Fruit fly (Drosophila melanogaster) whole organism, adult: ENCODE data around the gene Ccdc39.
A peak's percentile ranks its signal among the peaks of the same experiment; 100 is the strongest.

Experiments
- CG11617 ChIP-seq: fragments of 200-800 bp; sonication (Bioruptor generic); optimal IDR thresholded peaks from 2 replicates; lab custom pipeline; 2017; ENCODE audit warnings: mild to moderate bottlenecking, missing biosample characterization, missing genetic modification reagents, missing genetic modification characterization
- CG12768 ChIP-seq: fragments of 200-800 bp; sonication (Bioruptor generic); optimal IDR thresholded peaks from 2 replicates; lab custom pipeline; 2017; ENCODE audit warnings: missing biosample characterization, missing genetic modification characterization, mild to moderate bottlenecking, moderate library complexity, missing genetic modification reagents
- CG14711 ChIP-seq: fragments of 200-800 bp; sonication (Bioruptor generic); optimal IDR thresholded peaks from 2 replicates; lab custom pipeline; 2018; ENCODE audit warnings: missing biosample characterization, mild to moderate bottlenecking, missing genetic modification characterization, moderate library complexity
- CG1620 ChIP-seq: fragments of 200-800 bp; sonication (Bioruptor generic); optimal IDR thresholded peaks from 2 replicates; lab custom pipeline; 2016; ENCODE audit warnings: missing biosample characterization, missing genetic modification characterization
- CG33017 ChIP-seq: fragments of 200-800 bp; sonication (Bioruptor generic); optimal IDR thresholded peaks from 2 replicates; lab custom pipeline; 2018; ENCODE audit warnings: missing biosample characterization, mild to moderate bottlenecking, missing genetic modification characterization, moderate library complexity
- CG5204 ChIP-seq: fragments of 200-800 bp; sonication (Bioruptor generic); optimal IDR thresholded peaks from 2 replicates; lab custom pipeline; 2016; ENCODE audit warnings: missing biosample characterization, missing genetic modification characterization
- CG7045 ChIP-seq: fragments of 200-800 bp; sonication (Bioruptor generic); optimal IDR thresholded peaks from 2 replicates; lab custom pipeline; 2017; ENCODE audit warnings: missing biosample characterization, mild to moderate bottlenecking, missing genetic modification characterization
- CG7101 ChIP-seq: fragments of 200-800 bp; sonication (Bioruptor generic); optimal IDR thresholded peaks from 2 replicates; lab custom pipeline; 2018; ENCODE audit warnings: missing biosample characterization, mild to moderate bottlenecking, missing genetic modification characterization, moderate library complexity
- Clk ChIP-seq: fragments of 200-800 bp; sonication (Bioruptor generic); optimal IDR thresholded peaks from 2 replicates; lab custom pipeline; 2017; ENCODE audit warnings: missing biosample characterization, missing genetic modification characterization
- Crg-1 ChIP-seq: fragments of 200-800 bp; sonication (Bioruptor generic); optimal IDR thresholded peaks from 2 replicates; lab custom pipeline; 2016; ENCODE audit warnings: missing biosample characterization, missing genetic modification characterization
- Hr96 ChIP-seq: fragments of 200-800 bp; sonication (Bioruptor generic); optimal IDR thresholded peaks from 2 replicates; lab custom pipeline; 2016; ENCODE audit warnings: missing biosample characterization, missing genetic modification characterization
- Mnt ChIP-seq: fragments of 200-800 bp; sonication (Bioruptor generic); optimal IDR thresholded peaks from 2 replicates; lab custom pipeline; 2016; ENCODE audit warnings: missing biosample characterization, mild to moderate bottlenecking, missing genetic modification characterization
- bab1 ChIP-seq: fragments of 200-800 bp; sonication (Bioruptor generic); optimal IDR thresholded peaks from 3 replicates; lab custom pipeline; 2019; ENCODE audit warnings: missing biosample characterization, mild to moderate bottlenecking, missing genetic modification characterization, moderate library complexity
- cic ChIP-seq: fragments of 200-800 bp; sonication (Bioruptor generic); optimal IDR thresholded peaks from 2 replicates; lab custom pipeline; 2017; ENCODE audit warnings: missing biosample characterization, mild to moderate bottlenecking, missing genetic modification characterization, moderate library complexity
- cnc ChIP-seq, 2 experiments: fragments of >200 bp; optimal IDR thresholded peaks; 2 replicates each; lab custom pipeline; 2017
- kay ChIP-seq: fragments of 200-800 bp; sonication (Bioruptor generic); peaks from one replicate; lab custom pipeline; 2016; ENCODE audit warnings: missing biosample characterization, missing genetic modification characterization, borderline replicate concordance
- ovo ChIP-seq: fragments of 200-800 bp; sonication (Bioruptor generic); optimal IDR thresholded peaks from 2 replicates; lab custom pipeline; 2016; ENCODE audit warnings: missing biosample characterization, missing genetic modification characterization
- pad ChIP-seq: fragments of 200-800 bp; sonication (Bioruptor generic); optimal IDR thresholded peaks from 3 replicates; lab custom pipeline; 2017; ENCODE audit warnings: missing biosample characterization, missing genetic modification characterization, mild to moderate bottlenecking, moderate library complexity, missing genetic modification reagents
- tj ChIP-seq: fragments of 200-800 bp; sonication (Bioruptor generic); optimal IDR thresholded peaks from 3 replicates; lab custom pipeline; 2017; ENCODE audit warnings: missing biosample characterization, mild to moderate bottlenecking, missing genetic modification characterization, moderate library complexity
- toe ChIP-seq: fragments of 200-800 bp; sonication (Bioruptor generic); optimal IDR thresholded peaks from 2 replicates; lab custom pipeline; 2016; ENCODE audit warnings: missing biosample characterization, missing genetic modification characterization

Ccdc39 gene

DNA sequence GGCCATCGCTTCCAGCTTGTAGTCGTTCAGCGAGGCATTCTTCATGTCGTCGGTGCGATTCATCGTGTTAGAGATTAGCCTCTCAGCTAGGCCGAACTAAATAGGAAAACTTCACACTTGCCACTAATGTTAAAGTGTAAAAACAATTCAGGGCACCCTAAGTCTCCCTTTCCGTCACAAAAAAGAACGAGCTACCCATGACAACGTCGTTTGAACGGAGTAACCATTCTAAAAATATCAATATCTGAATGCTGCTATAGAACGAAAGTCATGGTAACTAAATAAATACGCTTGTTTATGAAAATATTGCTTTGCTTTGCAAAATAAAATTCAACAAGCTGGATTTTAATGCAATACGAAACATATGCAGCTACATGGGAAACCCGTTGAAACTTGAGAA is at the start of gene Ccdc39:
TSS of gene Ccdc39 (minus strand) at position 101 of the 400 bp plus-strand sequence.
- TF ChIP-seq Clk, result no peak
- no peak for TF ChIP-seq cic
- no peak for TF ChIP-seq ovo (GFP tag; lab: Kevin White, UChicago)

DNA sequence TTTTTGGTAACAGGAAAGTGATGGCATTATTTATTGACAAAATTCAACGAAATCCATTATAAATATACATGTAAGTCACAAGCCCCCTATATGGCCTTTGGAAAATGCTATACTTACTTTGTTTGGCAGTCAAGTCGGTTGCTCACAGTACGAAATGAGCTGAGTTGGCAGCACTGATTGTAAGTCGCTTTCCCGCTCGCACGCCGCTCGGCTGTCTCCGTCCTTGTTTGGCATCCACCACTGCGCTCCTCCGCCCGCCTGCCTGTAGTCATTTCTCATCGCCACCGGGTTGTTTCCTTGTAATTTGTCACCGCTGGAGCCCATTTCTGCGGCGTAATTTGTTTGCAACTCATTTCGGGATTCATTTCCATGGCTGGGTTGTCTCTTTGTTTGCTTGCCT is 49.1 kb upstream of the Ccdc39 start:
- TF ChIP-seq Clk (no peak), tj (GFP tag; lab: Kevin White, UChicago) (no peak), cnc (optimal IDR thresholded peaks at IDR 0.05; lab: Kevin White, UChicago) (no peak), Mnt (GFP tag; lab: Kevin White, UChicago) (no peak), CG11617 (no peak), CG7101 (no peak), Crg-1 (GFP tag; lab: Kevin White, UChicago) (no peak), ovo (GFP tag; lab: Kevin White, UChicago) (no peak), CG1620 (GFP tag; lab: Kevin White, UChicago) (no peak), Hr96 (GFP tag; lab: Kevin White, UChicago) (no peak), cic (no peak), CG7045 (GFP tag; lab: Kevin White, UChicago) (no peak), bab1 (GFP tag; lab: Kevin White, UChicago) (no peak), toe (GFP tag; lab: Kevin White, UChicago) (no peak), CG5204 (GFP tag; lab: Kevin White, UChicago) (no peak), CG33017 (tag; lab: Kevin White, UChicago) (no peak), pad (GFP tag; lab: Kevin White, UChicago) (no peak), CG14711 (tag; lab: Kevin White, UChicago) (no peak)

DNA sequence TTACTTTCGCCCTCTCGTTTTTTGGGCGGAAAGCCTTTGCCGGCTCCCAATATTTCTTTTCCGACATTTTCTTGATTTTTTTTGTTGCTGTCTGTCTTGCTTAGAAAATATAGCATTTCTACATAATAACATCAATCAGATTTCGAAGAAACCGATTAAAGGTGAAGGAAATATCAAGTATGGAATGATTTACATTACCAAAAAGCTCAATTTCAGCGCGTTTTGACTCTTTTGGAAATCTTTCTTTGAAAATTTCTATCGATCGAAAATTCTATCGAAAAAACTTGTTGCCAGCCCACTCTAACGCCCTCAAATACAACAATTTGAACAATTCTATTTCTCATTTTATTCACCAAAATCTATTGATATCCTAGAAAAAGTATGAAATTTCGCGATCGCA is 46.7 kb upstream of the Ccdc39 start, which contains the start of gene CG14659:
TSS of gene CG14659 (minus strand) at position 101 of the 400 bp plus-strand sequence.
- TF ChIP-seq Crg-1 (GFP tag; lab: Kevin White, UChicago), result no peak
- no peak for TF ChIP-seq pad (GFP tag; lab: Kevin White, UChicago)
- TF ChIP-seq Clk, result no peak
- no peak for TF ChIP-seq tj (GFP tag; lab: Kevin White, UChicago)
- TF ChIP-seq cic, result no peak
- no peak for TF ChIP-seq CG11617
- TF ChIP-seq CG7045 (GFP tag; lab: Kevin White, UChicago), result no peak
- TF ChIP-seq bab1 (GFP tag; lab: Kevin White, UChicago), result no peak
- TF ChIP-seq CG7101, result no peak
- TF ChIP-seq kay (GFP tag; lab: Kevin White, UChicago), result no peak
- no peak for TF ChIP-seq cnc (optimal IDR thresholded peaks at IDR 0.05; lab: Kevin White, UChicago)
- TF ChIP-seq Hr96 (GFP tag; lab: Kevin White, UChicago), result no peak
- TF ChIP-seq CG5204 (GFP tag; lab: Kevin White, UChicago), result no peak

- TF ChIP-seq CG7045 (GFP tag; lab: Kevin White, UChicago) (no peak), cnc (optimal IDR thresholded peaks at IDR 0.05; lab: Kevin White, UChicago) (no peak), Mnt (GFP tag; lab: Kevin White, UChicago) (no peak), tj (GFP tag; lab: Kevin White, UChicago) (no peak), Crg-1 (GFP tag; lab: Kevin White, UChicago) (no peak)
Observed at dm6 chr3R:4830413-4830812, 45.9 kb upstream of the Ccdc39 start, which contains the start of gene CG14658. CG14658 (minus strand) TSS chr3R:4830513.

dm6 chr3R:4825188-4825587 is 40.7 kb upstream of the Ccdc39 start:
- TF ChIP-seq Mnt (GFP tag; lab: Kevin White, UChicago), result no peak
- TF ChIP-seq toe (GFP tag; lab: Kevin White, UChicago), result no peak

DNA sequence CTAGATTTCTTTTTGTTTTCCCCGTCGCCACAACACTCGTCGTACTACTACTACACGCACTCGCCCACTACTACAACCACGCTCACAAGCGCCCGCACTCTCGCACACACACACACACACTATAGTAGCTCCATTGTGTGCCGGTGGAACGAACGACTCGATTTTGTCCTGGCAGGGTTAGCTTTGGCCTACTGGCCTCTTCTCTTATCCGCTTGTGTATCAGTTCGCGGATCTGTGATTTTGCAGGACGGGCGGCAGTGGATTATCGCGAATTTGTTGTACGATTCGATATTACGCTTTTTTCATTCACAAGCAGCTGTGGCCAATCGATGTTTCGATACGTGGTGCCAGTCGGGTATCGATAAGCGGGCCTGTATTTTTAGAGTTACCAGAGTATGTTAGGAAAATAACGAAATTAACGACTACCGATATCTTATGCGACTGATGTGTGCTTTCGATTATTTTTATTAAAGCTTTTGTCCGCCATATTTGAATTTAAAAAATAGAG is 36.6 kb upstream of the Ccdc39 start, which contains the start of gene CG14657:
TSS of gene CG14657 (minus strand) at position 335 of the 508 bp plus-strand sequence.
- TF ChIP-seq CG11617 (no peak), CG14711 (tag; lab: Kevin White, UChicago) (no peak), Clk (no peak), Crg-1 (GFP tag; lab: Kevin White, UChicago) (no peak), CG33017 (tag; lab: Kevin White, UChicago) (no peak), CG12768 (GFP tag; lab: Kevin White, UChicago) (no peak), CG7101 (no peak), toe (GFP tag; lab: Kevin White, UChicago) (no peak), Mnt (GFP tag; lab: Kevin White, UChicago) (peak; percentile 62), ovo (GFP tag; lab: Kevin White, UChicago) (no peak), cic (peak; percentile 100), bab1 (GFP tag; lab: Kevin White, UChicago) (peak; percentile 66), kay (GFP tag; lab: Kevin White, UChicago) (no peak), CG5204 (GFP tag; lab: Kevin White, UChicago) (no peak), cnc (optimal IDR thresholded peaks at IDR 0.05; lab: Kevin White, UChicago) (no peak), CG1620 (GFP tag; lab: Kevin White, UChicago) (no peak), pad (GFP tag; lab: Kevin White, UChicago) (peak; percentile 63), Hr96 (GFP tag; lab: Kevin White, UChicago) (no peak), CG7045 (GFP tag; lab: Kevin White, UChicago) (no peak), tj (GFP tag; lab: Kevin White, UChicago) (peak; percentile 15)

DNA sequence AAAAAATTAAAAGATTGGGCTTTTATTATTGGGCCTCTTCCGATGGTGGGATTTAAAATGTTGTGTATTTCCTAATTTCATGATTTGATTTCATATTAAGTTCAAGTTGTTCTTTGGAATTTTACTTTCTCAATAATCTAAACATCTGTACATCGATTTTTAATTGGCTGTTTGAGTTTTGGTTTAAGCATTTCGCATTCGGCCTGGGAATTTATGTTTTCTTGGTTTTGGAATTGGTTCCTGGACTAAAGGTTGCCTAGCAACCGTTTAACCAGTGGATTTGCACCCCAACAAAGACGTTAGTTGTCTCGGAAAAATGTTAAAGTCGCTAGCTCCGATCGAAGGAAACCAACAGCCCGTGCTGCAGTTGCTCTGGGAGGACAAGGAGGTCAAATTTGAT is 31.5 kb upstream of the Ccdc39 start, which contains the start of gene BBS5:
TSS of gene BBS5 (plus strand) at position 301 of the 400 bp plus-strand sequence.
- TF ChIP-seq CG11617 (no peak), bab1 (GFP tag; lab: Kevin White, UChicago) (no peak), tj (GFP tag; lab: Kevin White, UChicago) (no peak), CG7101 (no peak), Clk (no peak), cnc (optimal IDR thresholded peaks at IDR 0.05; lab: Kevin White, UChicago) (no peak), CG12768 (GFP tag; lab: Kevin White, UChicago) (no peak), CG1620 (GFP tag; lab: Kevin White, UChicago) (no peak), toe (GFP tag; lab: Kevin White, UChicago) (no peak)
